Worm (Caenorhabditis elegans) whole organism, early embryonic: ENCODE measurements around the gene btb-6.

Experiments used
- F13C5.2 ChIP-seq: sonication (generic microtip); optimal IDR thresholded peaks from 2 replicates; lab custom pipeline; 2017; ENCODE audit warnings: mild to moderate bottlenecking, missing genetic modification characterization, inconsistent platforms, missing compliant biosample characterization
- ets-7 ChIP-seq: sonication (generic microtip); optimal IDR thresholded peaks from 2 replicates; lab custom pipeline; 2016; ENCODE audit warnings: missing genotype, missing genetic modification characterization, missing compliant biosample characterization

ce11 chrII:1756072-1756471, 41.0 kb downstream of the btb-6 start, which contains the start of gene F36H5.17:
- TF ChIP-seq ets-7 (tag; lab: Kevin White, UChicago) (no peak), F13C5.2 (tag; lab: Kevin White, UChicago) (no peak)
